Worm (Caenorhabditis elegans) whole organism, L4/young adult: ENCODE measurements around the gene F49H6.15.

Source experiments
- W03F9.2 ChIP-seq: fragments of 150-350 bp; optimal IDR thresholded peaks from 2 replicates; lab custom pipeline; 2014; ENCODE audit warnings: missing biosample characterization, missing genetic modification characterization
- him-1 ChIP-seq: sonication (generic microtip); optimal IDR thresholded peaks from 2 replicates; lab custom pipeline; 2016; ENCODE audit warnings: missing genotype, missing genetic modification reagents, missing genetic modification characterization, missing compliant biosample characterization

DNA sequence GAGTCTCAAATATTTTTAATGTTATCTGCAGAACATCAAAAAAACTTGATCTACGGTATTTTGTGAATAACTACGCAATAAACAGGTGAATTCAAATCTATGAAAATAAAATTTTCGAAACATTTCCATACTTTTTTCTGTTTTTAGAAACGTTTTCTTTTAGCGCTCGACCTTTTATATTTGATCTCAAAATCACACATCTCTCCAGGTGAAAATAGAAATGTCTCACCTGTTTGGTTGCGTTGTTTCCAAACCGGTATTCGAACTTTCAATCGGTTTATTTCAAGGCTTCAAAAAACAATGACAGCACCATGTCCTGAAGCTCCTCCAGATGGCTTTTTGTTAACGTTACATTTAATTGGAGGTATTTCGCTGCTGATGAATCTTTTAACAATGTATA lies 25.0 kb downstream of the F49H6.15 start, which contains the start of gene sri-9:
- TF ChIP-seq W03F9.2 (tag; lab: Kevin White, UChicago) (no peak), him-1 (no peak)
